Worm (Caenorhabditis elegans) whole organism, L2 larva: Measurements from ENCODE around the gene glct-6.

Source experiments
- aly-2 ChIP-seq: fragments of 150-350 bp; optimal IDR thresholded peaks from 2 replicates; lab custom pipeline; 2014; ENCODE audit warnings: missing biosample characterization, missing genetic modification characterization
- ama-1 ChIP-seq: fragments of 150-350 bp; optimal IDR thresholded peaks from 2 replicates; lab custom pipeline; 2018; ENCODE audit warnings: inconsistent platforms
- blmp-1 ChIP-seq: sonication (generic microtip); optimal IDR thresholded peaks from 2 replicates; lab custom pipeline; 2017; ENCODE audit warnings: missing genetic modification characterization, mild to moderate bottlenecking, missing compliant biosample characterization, antibody characterized with exemption, moderate library complexity; ENCODE audit not compliant: insufficient read depth
- ceh-82 ChIP-seq: fragments of 150-350 bp; optimal IDR thresholded peaks from 2 replicates; lab custom pipeline; 2014; ENCODE audit warnings: missing biosample characterization, missing genetic modification characterization
- crh-2 ChIP-seq: sonication (generic microtip); optimal IDR thresholded peaks from 2 replicates; lab custom pipeline; 2017; ENCODE audit warnings: missing biosample characterization, missing genetic modification characterization
- fos-1 ChIP-seq: fragments of 150-350 bp; optimal IDR thresholded peaks from 2 replicates; lab custom pipeline; 2014; ENCODE audit warnings: missing biosample characterization, missing genetic modification characterization
- lin-13 ChIP-seq: fragments of 150-350 bp; optimal IDR thresholded peaks from 2 replicates; lab custom pipeline; 2014; ENCODE audit warnings: missing biosample characterization, missing genetic modification reagents, missing genetic modification characterization
- lin-39 ChIP-seq: fragments of 150-350 bp; optimal IDR thresholded peaks from 2 replicates; lab custom pipeline; 2014; ENCODE audit warnings: missing biosample characterization, missing genetic modification reagents, missing genetic modification characterization
- lsy-2 ChIP-seq, 2 experiments: fragments of 150-350 bp in 1 of 2; sonication (generic microtip) in 1 of 2; optimal IDR thresholded peaks; 2 replicates each; lab custom pipeline; 2014 to 2017; ENCODE audit warnings: missing biosample characterization in 2 of 2, missing genetic modification characterization in 2 of 2
- mab-5 ChIP-seq: fragments of 150-350 bp; optimal IDR thresholded peaks from 2 replicates; lab custom pipeline; 2014; ENCODE audit warnings: missing biosample characterization, missing genetic modification characterization
- nhr-77 ChIP-seq: fragments of 150-350 bp; optimal IDR thresholded peaks from 2 replicates; lab custom pipeline; 2014; ENCODE audit warnings: missing biosample characterization, missing genetic modification characterization
- skn-1 ChIP-seq: sonication (generic microtip); optimal IDR thresholded peaks from 2 replicates; lab custom pipeline; 2017; ENCODE audit warnings: missing biosample characterization, missing genetic modification characterization
- snpc-4 ChIP-seq: fragments of 150-350 bp; optimal IDR thresholded peaks from 2 replicates; lab custom pipeline; 2014; ENCODE audit warnings: missing biosample characterization, missing genetic modification characterization

DNA sequence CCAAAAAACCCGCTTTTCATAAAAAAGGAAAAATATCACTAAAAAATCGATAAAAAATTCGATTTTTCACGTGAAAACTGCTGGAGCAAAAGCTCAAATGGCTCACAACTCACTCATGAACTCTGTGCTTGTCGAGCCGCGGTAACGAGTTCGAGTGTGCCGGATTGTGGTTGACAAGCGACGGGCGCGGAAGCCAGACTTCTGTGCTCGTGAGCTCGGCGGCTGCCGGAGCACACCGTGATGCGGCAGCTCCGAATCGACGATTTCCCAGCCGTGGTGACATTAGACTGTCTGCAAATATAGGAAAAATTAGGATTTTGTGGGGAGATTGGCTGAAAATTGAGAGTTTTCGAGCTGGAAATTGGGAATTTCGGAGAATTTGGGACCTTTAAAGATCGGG is 28.8 kb downstream of the glct-6 start:
- no peak for TF ChIP-seq crh-2 (tag; lab: Kevin White, UChicago)
- no peak for TF ChIP-seq fos-1 (tag; lab: Kevin White, UChicago)
- TF ChIP-seq nhr-77, result no peak
- TF ChIP-seq skn-1, result no peak
- TF ChIP-seq aly-2 (tag; lab: Kevin White, UChicago), result no peak
- no peak for TF ChIP-seq lin-13 (GFP tag; lab: Kevin White, UChicago)
- TF ChIP-seq blmp-1 (tag; lab: Kevin White, UChicago), result no peak
- no peak for TF ChIP-seq ama-1 (lab: Kevin White, UChicago)
- no peak for TF ChIP-seq lsy-2 (tag; optimal IDR thresholded peaks at IDR 0.05; lab: Kevin White, UChicago)
- TF ChIP-seq lin-39 (tag; lab: Kevin White, UChicago), result no peak
- TF ChIP-seq snpc-4 (tag; lab: Kevin White, UChicago), result no peak
- TF ChIP-seq ceh-82 (tag; lab: Kevin White, UChicago), result no peak
- no peak for TF ChIP-seq mab-5 (tag; lab: Kevin White, UChicago)
